Fruit fly (Drosophila melanogaster): ENCODE results near the gene CG12099.
A peak's percentile ranks its signal among the peaks of the same experiment; 100 is the strongest.

CG12099 gene

DNA sequence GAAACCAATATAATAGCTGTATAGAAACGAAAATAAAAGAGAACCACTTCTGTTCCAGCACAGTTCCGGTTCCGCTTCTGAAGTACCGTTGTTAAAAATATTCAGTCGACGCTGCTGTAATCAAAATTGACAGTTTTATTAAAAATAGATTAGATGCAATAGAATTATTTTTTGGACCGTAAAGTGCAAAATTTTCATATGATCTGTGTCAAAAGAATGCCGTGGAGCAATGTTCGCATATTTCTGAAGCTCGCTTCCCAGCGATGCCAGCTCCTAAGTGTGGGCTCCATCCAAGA lies 44.5 kb upstream of the CG12099 start, which contains the start of the genes CG18170 and CG33791 (continued):
- no peak for TF ChIP-seq knrl (GFP tag; IDR thresholded peaks at IDR 0.05; ENCODE audit: partially characterized antibody)
- no peak for TF ChIP-seq mam (GFP tag; optimal IDR thresholded peaks at IDR 0.05)
- TF ChIP-seq Hr78 (GFP tag; optimal IDR thresholded peaks at IDR 0.05) = no peak
- TF ChIP-seq dpn (GFP tag; optimal IDR thresholded peaks at IDR 0.05) = no peak
- peak; percentile 19 for TF ChIP-seq CG9727 (GFP tag; optimal IDR thresholded peaks at IDR 0.05)
- 0 out of 3 replicates have a peak, but pooled peaks have one; percentile 0 for TF ChIP-seq row (GFP tag; IDR thresholded peaks at IDR 0.05)
- TF ChIP-seq Antp (GFP tag; optimal IDR thresholded peaks at IDR 0.05) = no peak
- no peak for TF ChIP-seq CG10565 (GFP tag; optimal IDR thresholded peaks at IDR 0.05)
- TF ChIP-seq bsh (GFP tag; optimal IDR thresholded peaks at IDR 0.05) = no peak
- no peak for TF ChIP-seq jigr1 (GFP tag; IDR thresholded peaks at IDR 0.05)
- TF ChIP-seq CG10979 (tag; optimal IDR thresholded peaks at IDR 0.05) = no peak
- TF ChIP-seq unc-4 (GFP tag; IDR thresholded peaks at IDR 0.05; ENCODE audit: partially characterized antibody) = no peak
- TF ChIP-seq Lpt (GFP tag; optimal IDR thresholded peaks at IDR 0.05) = no peak
- TF ChIP-seq CG15601 (tag; optimal IDR thresholded peaks at IDR 0.05) = peak; percentile 17
- TF ChIP-seq CG13775 (GFP tag; optimal IDR thresholded peaks at IDR 0.05) = peak; percentile 11
- peak; percentile 52 for TF ChIP-seq Ets97D (GFP tag; optimal IDR thresholded peaks at IDR 0.05)
- no peak for TF ChIP-seq CG4404 (GFP tag; IDR thresholded peaks at IDR 0.05)
- no peak for TF ChIP-seq lilli (GFP tag; optimal IDR thresholded peaks at IDR 0.05)
- TF ChIP-seq B-H1 (GFP tag; IDR thresholded peaks at IDR 0.05) = no peak
- no peak for TF ChIP-seq Six4 (GFP tag; optimal IDR thresholded peaks at IDR 0.05)
- TF ChIP-seq Awh (GFP tag; IDR thresholded peaks at IDR 0.05) = no peak
- no peak for TF ChIP-seq twi (tag; optimal IDR thresholded peaks at IDR 0.05)
- no peak for TF ChIP-seq sc (optimal IDR thresholded peaks at IDR 0.05)
- TF ChIP-seq sc (GFP tag; optimal IDR thresholded peaks at IDR 0.05) = peak; percentile 1
- TF ChIP-seq CG30020 (tag; optimal IDR thresholded peaks at IDR 0.05) = no peak

dm6 chr3L:1602064-1602832 lies 44.0 kb upstream of the CG12099 start, which contains the start of gene CG12104:
Gene CG12104, minus strand, starts transcription at chr3L:1602674.
- no peak for TF ChIP-seq CG14014 (GFP tag; IDR thresholded peaks at IDR 0.05)
- TF ChIP-seq CG12219 (GFP tag; optimal IDR thresholded peaks at IDR 0.05) = no peak
- no peak for TF ChIP-seq caup (GFP tag; optimal IDR thresholded peaks at IDR 0.05; ENCODE audit: severe bottlenecking)
- TF ChIP-seq CG11085 (GFP tag; IDR thresholded peaks at IDR 0.05) = no peak
- TF ChIP-seq CG32532 (GFP tag; IDR thresholded peaks at IDR 0.05) = peak; percentile 33; the same call in 1 of the 2 replicates
- no peak for TF ChIP-seq CG10209 (GFP tag; optimal IDR thresholded peaks at IDR 0.05)
- no peak for TF ChIP-seq CG10979 (tag; optimal IDR thresholded peaks at IDR 0.05)
- TF ChIP-seq trh (GFP tag; optimal IDR thresholded peaks at IDR 0.05) = no peak
- no peak for TF ChIP-seq Fer2 (tag; optimal IDR thresholded peaks at IDR 0.05)
- TF ChIP-seq NC2α (GFP tag; optimal IDR thresholded peaks at IDR 0.05) = no peak
- TF ChIP-seq CG5180 (GFP tag; optimal IDR thresholded peaks at IDR 0.05) = no peak
- TF ChIP-seq Gug (GFP tag; IDR thresholded peaks at IDR 0.05) = no peak
- no peak for TF ChIP-seq CG18011 (GFP tag; optimal IDR thresholded peaks at IDR 0.05)
- TF ChIP-seq sqz (GFP tag; optimal IDR thresholded peaks at IDR 0.05) = no peak
- TF ChIP-seq dati (GFP tag; IDR thresholded peaks at IDR 0.05) = no peak
- TF ChIP-seq CG10267 (tag; optimal IDR thresholded peaks at IDR 0.05) = peak; percentile 88
- TF ChIP-seq Dad (GFP tag; optimal IDR thresholded peaks at IDR 0.05) = no peak
- TF ChIP-seq Hey (tag; optimal IDR thresholded peaks at IDR 0.05) = no peak
- TF ChIP-seq Max (GFP tag; optimal IDR thresholded peaks at IDR 0.05) = no peak
- TF ChIP-seq nerfin-1 (tag; optimal IDR thresholded peaks at IDR 0.05) = peak; percentile 11
- no peak for TF ChIP-seq Sry-δ (GFP tag; optimal IDR thresholded peaks at IDR 0.05)
- TF ChIP-seq CG2116 (GFP tag; optimal IDR thresholded peaks at IDR 0.05) = peak; percentile 53
- no peak for TF ChIP-seq CG2678 (tag; optimal IDR thresholded peaks at IDR 0.05)
- TF ChIP-seq Sin3A (optimal IDR thresholded peaks at IDR 0.05) = peak; percentile 15
- TF ChIP-seq CG2712 (tag; optimal IDR thresholded peaks at IDR 0.05) = peak; percentile 48
- no peak for TF ChIP-seq CG3995 (GFP tag; optimal IDR thresholded peaks at IDR 0.05)
- no peak for TF ChIP-seq h (optimal IDR thresholded peaks at IDR 0.05)
